Fruit fly (Drosophila melanogaster): ENCODE data around the gene Obp8a.
A peak's percentile ranks its signal among the peaks of the same experiment; 100 is the strongest.

Obp8a gene

DNA sequence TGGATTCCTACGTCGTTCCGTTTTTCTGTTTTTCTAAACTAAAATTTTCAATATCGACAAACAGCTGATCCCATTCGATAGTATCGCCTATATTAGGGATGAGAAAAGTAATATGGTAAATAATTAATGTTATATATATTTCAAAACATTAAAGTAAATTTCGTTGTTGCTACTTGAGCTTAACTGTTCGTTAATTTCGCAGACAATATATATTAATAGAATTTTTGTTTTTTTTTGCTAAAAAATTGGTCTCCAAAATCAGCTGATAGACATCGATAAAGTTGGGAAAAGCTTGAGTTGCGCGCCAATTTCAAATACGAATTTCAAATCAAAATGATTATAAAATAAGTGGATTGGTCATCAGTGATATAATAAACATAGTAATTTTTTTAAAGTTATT is 18.3 kb upstream of the Obp8a start, which contains the start of gene CG12118 (continued):
- peak; percentile 78 for TF ChIP-seq Rfx (GFP tag; IDR thresholded peaks at IDR 0.05)
- TF ChIP-seq CG3847 (GFP tag; IDR thresholded peaks at IDR 0.05), result peak; percentile 80
- TF ChIP-seq Sry-β (GFP tag; optimal IDR thresholded peaks at IDR 0.05), result no peak
- peak; percentile 89 for TF ChIP-seq az2 (GFP tag; optimal IDR thresholded peaks at IDR 0.05)
- TF ChIP-seq Scr (GFP tag; IDR thresholded peaks at IDR 0.05; ENCODE audit: partially characterized antibody), result peak; percentile 95
- TF ChIP-seq CG2889 (GFP tag; IDR thresholded peaks at IDR 0.05), result peak; percentile 84
- peak; percentile 56; the same call in 1 of the 3 replicates for TF ChIP-seq so (GFP tag; IDR thresholded peaks at IDR 0.05)
- TF ChIP-seq CG12942 (GFP tag; optimal IDR thresholded peaks at IDR 0.05), result peak; percentile 81
- peak; percentile 73 for TF ChIP-seq trem (tag; optimal IDR thresholded peaks at IDR 0.05)
- peak; percentile 67 for TF ChIP-seq Sox100B (GFP tag; optimal IDR thresholded peaks at IDR 0.05)
- TF ChIP-seq row (GFP tag; IDR thresholded peaks at IDR 0.05), result peak; percentile 91
- TF ChIP-seq Max (GFP tag; optimal IDR thresholded peaks at IDR 0.05), result peak; percentile 73
- TF ChIP-seq CG31224 (GFP tag; IDR thresholded peaks at IDR 0.05), result peak; percentile 79
- peak; percentile 79; the same call in 1 of the 2 replicates for TF ChIP-seq Awh (GFP tag; IDR thresholded peaks at IDR 0.05)
- peak; percentile 78 for TF ChIP-seq CG8290 (GFP tag; optimal IDR thresholded peaks at IDR 0.05)
- TF ChIP-seq CG8290 (tag; optimal IDR thresholded peaks at IDR 0.05), result peak; percentile 42 to 43
- peak; percentile 92 for TF ChIP-seq CG30403 (GFP tag; optimal IDR thresholded peaks at IDR 0.05)
- TF ChIP-seq CG4820 (GFP tag; optimal IDR thresholded peaks at IDR 0.05), result peak; percentile 65
- TF ChIP-seq CG14710 (tag; optimal IDR thresholded peaks at IDR 0.05), result peak; percentile 88
- no peak for TF ChIP-seq sim (GFP tag; IDR thresholded peaks at IDR 0.05)
- TF ChIP-seq tll (GFP tag; optimal IDR thresholded peaks at IDR 0.05), result no peak
- TF ChIP-seq CG8388 (GFP tag; optimal IDR thresholded peaks at IDR 0.05), result peak; percentile 78
- TF ChIP-seq shn (GFP tag; optimal IDR thresholded peaks at IDR 0.05), result no peak
- no peak for TF ChIP-seq Doc2 (GFP tag; IDR thresholded peaks at IDR 0.05)
- TF ChIP-seq CG12071 (GFP tag; optimal IDR thresholded peaks at IDR 0.05), result no peak
- TF ChIP-seq MESR4 (GFP tag; optimal IDR thresholded peaks at IDR 0.05), result no peak
- TF ChIP-seq Bdp1 (GFP tag; optimal IDR thresholded peaks at IDR 0.05), result peak; percentile 43
- TF ChIP-seq CG2875 (GFP tag; optimal IDR thresholded peaks at IDR 0.05), result peak; percentile 44
- no peak for TF ChIP-seq Asciz (GFP tag; optimal IDR thresholded peaks at IDR 0.05)
- peak; percentile 70 for TF ChIP-seq sisA (GFP tag; IDR thresholded peaks at IDR 0.05)
- peak; percentile 72 for TF ChIP-seq Six4 (GFP tag; optimal IDR thresholded peaks at IDR 0.05)
- peak; percentile 84 for TF ChIP-seq CG2129 (GFP tag; IDR thresholded peaks at IDR 0.05; ENCODE audit: partially characterized antibody)
- TF ChIP-seq otp (GFP tag; IDR thresholded peaks at IDR 0.05), result peak; percentile 73; the same call in 2 of the 3 replicates
- TF ChIP-seq CG33213 (GFP tag; optimal IDR thresholded peaks at IDR 0.05), result no peak
- peak in 1 of 2 experiments; percentile 7 for TF ChIP-seq insv (GFP tag; optimal IDR thresholded peaks at IDR 0.05)
- peak; percentile 62 for TF ChIP-seq NfI (GFP tag; optimal IDR thresholded peaks at IDR 0.05)
- peak; percentile 78 for TF ChIP-seq NFAT (GFP tag; IDR thresholded peaks at IDR 0.05)
- peak; percentile 67; the same call in 2 of the 3 replicates for TF ChIP-seq CG11695 (GFP tag; IDR thresholded peaks at IDR 0.05)
- TF ChIP-seq CG6791 (GFP tag; IDR thresholded peaks at IDR 0.05; ENCODE audit: partially characterized antibody), result peak; percentile 82
- TF ChIP-seq tio (GFP tag; optimal IDR thresholded peaks at IDR 0.05), result peak; percentile 76
- peak; percentile 20 for TF ChIP-seq CG15011 (GFP tag; optimal IDR thresholded peaks at IDR 0.05)
- no peak for TF ChIP-seq CG17568 (GFP tag; optimal IDR thresholded peaks at IDR 0.05)
- no peak for TF ChIP-seq fu2 (GFP tag; optimal IDR thresholded peaks at IDR 0.05)
- peak; percentile 55; the same call in 1 of the 2 replicates for TF ChIP-seq cas (GFP tag; IDR thresholded peaks at IDR 0.05)
- TF ChIP-seq sr (GFP tag; IDR thresholded peaks at IDR 0.05), result no peak
- peak; percentile 7 for TF ChIP-seq CG9609 (GFP tag; optimal IDR thresholded peaks at IDR 0.05)
- peak; percentile 39 for TF ChIP-seq CG2202 (tag; optimal IDR thresholded peaks at IDR 0.05)
- TF ChIP-seq H15 (GFP tag; IDR thresholded peaks at IDR 0.05), result peak; percentile 71
- no peak for TF ChIP-seq Dip2 (GFP tag; IDR thresholded peaks at IDR 0.05)
- TF ChIP-seq CG2199 (GFP tag; IDR thresholded peaks at IDR 0.05), result no peak
- peak; percentile 55; the same call in 1 of the 3 replicates for TF ChIP-seq CG11560 (tag; IDR thresholded peaks at IDR 0.05)

Measured in whole organism, embryonic.